Fruit fly (Drosophila melanogaster) whole organism, embryonic: Measurements from ENCODE around the gene E23.

Experiments used
- BEAF-32 ChIP-seq: fragments of 200-800 bp; sonication (Bioruptor generic); optimal IDR thresholded peaks from 3 replicates; lab custom pipeline; 2017; ENCODE audit warnings: missing biosample characterization, missing genetic modification characterization, mild to moderate bottlenecking, moderate library complexity, missing genetic modification reagents
- Bteb2 ChIP-seq: fragments of 200-800 bp; sonication (Bioruptor generic); optimal IDR thresholded peaks from 2 replicates; lab custom pipeline; 2016; ENCODE audit warnings: missing biosample characterization, missing genetic modification characterization
- CG11456 ChIP-seq: fragments of 200-800 bp; sonication (Bioruptor generic); IDR thresholded peaks from 3 replicates; pipeline ENCODE4 v1.3.6; 2022; ENCODE audit warnings: missing biosample characterization, missing genetic modification characterization
- CG1233 ChIP-seq: fragments of 200-800 bp; sonication (Bioruptor generic); optimal IDR thresholded peaks from 4 replicates; lab custom pipeline; 2018; ENCODE audit warnings: missing biosample characterization, mild to moderate bottlenecking, missing genetic modification characterization
- CG14441 ChIP-seq: fragments of 200-800 bp; sonication (Bioruptor generic); IDR thresholded peaks from 2 replicates; pipeline ENCODE4 v1.3.6; 2022; ENCODE audit warnings: missing biosample characterization, missing genetic modification characterization
- CG16779 ChIP-seq: fragments of 200-800 bp; sonication (Bioruptor generic); IDR thresholded peaks from 2 replicates; pipeline ENCODE4 v1.3.6; 2022; ENCODE audit warnings: missing biosample characterization, missing genetic modification characterization
- CG17359 ChIP-seq: fragments of 200-800 bp; sonication (Bioruptor generic); optimal IDR thresholded peaks from 3 replicates; lab custom pipeline; 2018; ENCODE audit warnings: missing biosample characterization, mild to moderate bottlenecking, missing genetic modification characterization, moderate library complexity
- CG1792 ChIP-seq: fragments of 200-800 bp; sonication (Bioruptor generic); optimal IDR thresholded peaks from 2 replicates; lab custom pipeline; 2016; ENCODE audit warnings: missing biosample characterization, missing genetic modification characterization
- CG2199 ChIP-seq: fragments of 200-800 bp; sonication (Bioruptor generic); IDR thresholded peaks from 3 replicates; pipeline ENCODE4 v1.3.6; 2022; ENCODE audit warnings: missing biosample characterization, missing genetic modification characterization
- CG31365 ChIP-seq: fragments of 200-800 bp; sonication (Bioruptor generic); optimal IDR thresholded peaks from 2 replicates; lab custom pipeline; 2018; ENCODE audit warnings: missing biosample characterization, mild to moderate bottlenecking, missing genetic modification characterization
- CG4282 ChIP-seq: fragments of 200-800 bp; sonication (Bioruptor generic); optimal IDR thresholded peaks from 2 replicates; lab custom pipeline; 2016; ENCODE audit warnings: missing biosample characterization, missing genetic modification characterization
- CG4707 ChIP-seq: fragments of 200-800 bp; sonication (Bioruptor generic); optimal IDR thresholded peaks from 2 replicates; lab custom pipeline; 2018; ENCODE audit warnings: missing biosample characterization, mild to moderate bottlenecking, missing genetic modification characterization, moderate library complexity
- CG6272 ChIP-seq: fragments of 200-800 bp; sonication (Bioruptor generic); IDR thresholded peaks from 2 replicates; pipeline ENCODE4 v1.3.6; 2022; ENCODE audit warnings: missing biosample characterization, missing genetic modification characterization
- CG7839 ChIP-seq: fragments of 200-800 bp; sonication (Bioruptor generic); optimal IDR thresholded peaks from 3 replicates; lab custom pipeline; 2018; ENCODE audit warnings: missing biosample characterization, mild to moderate bottlenecking, missing genetic modification characterization, moderate library complexity
- CG8359 ChIP-seq: fragments of 200-800 bp; sonication (Bioruptor generic); optimal IDR thresholded peaks from 2 replicates; lab custom pipeline; 2017; ENCODE audit warnings: missing biosample characterization, mild to moderate bottlenecking, missing genetic modification characterization, borderline replicate concordance
- CG9932 ChIP-seq: fragments of 200-800 bp; sonication (Bioruptor generic); IDR thresholded peaks from 2 replicates; pipeline ENCODE4 v1.3.6; 2022; ENCODE audit warnings: missing biosample characterization, missing genetic modification characterization
- Chrac-16 ChIP-seq: fragments of 200-800 bp; sonication (Bioruptor generic); optimal IDR thresholded peaks from 3 replicates; lab custom pipeline; 2016; ENCODE audit warnings: missing biosample characterization, missing genetic modification characterization
- Dfd ChIP-seq, 2 experiments: fragments of >200 bp; optimal IDR thresholded peaks; 2 replicates each; lab custom pipeline; 2017; ENCODE audit warnings: missing biosample characterization in 2 of 2, missing genetic modification characterization in 2 of 2
- E2f1 ChIP-seq: fragments of 200-800 bp; sonication (Bioruptor generic); IDR thresholded peaks from 2 replicates; pipeline ENCODE4 v1.3.6; 2022; ENCODE audit warnings: missing biosample characterization, missing genetic modification characterization
- Ets65A ChIP-seq: fragments of 200-800 bp; sonication (Bioruptor generic); peaks from one replicate; lab custom pipeline; 2016; ENCODE audit warnings: missing biosample characterization, missing genetic modification characterization
- Ets97D ChIP-seq: fragments of 200-800 bp; sonication (Bioruptor generic); optimal IDR thresholded peaks from 3 replicates; lab custom pipeline; 2016; ENCODE audit warnings: missing biosample characterization, missing genetic modification characterization
- Fer2 ChIP-seq: fragments of 200-800 bp; sonication (Bioruptor generic); optimal IDR thresholded peaks from 2 replicates; lab custom pipeline; 2018; ENCODE audit warnings: missing biosample characterization, mild to moderate bottlenecking, missing genetic modification characterization, moderate library complexity
- GATAe ChIP-seq: fragments of 200-800 bp; sonication (Bioruptor generic); conservative IDR thresholded peaks from 2 replicates; pipeline ENCODE4 v1.3.6; 2022; ENCODE audit warnings: missing biosample characterization, missing genetic modification characterization
- Hmx ChIP-seq: fragments of 200-800 bp; sonication (Bioruptor generic); optimal IDR thresholded peaks from 2 replicates; lab custom pipeline; 2016; ENCODE audit warnings: missing biosample characterization, missing genetic modification characterization
- Hsf ChIP-seq: fragments of 200-800 bp; sonication (Bioruptor generic); optimal IDR thresholded peaks from 3 replicates; lab custom pipeline; 2016; ENCODE audit warnings: missing biosample characterization, missing genetic modification characterization
- MTF-1 ChIP-seq: fragments of 200-800 bp; sonication (Bioruptor generic); optimal IDR thresholded peaks from 2 replicates; lab custom pipeline; 2018; ENCODE audit warnings: missing biosample characterization, mild to moderate bottlenecking, missing genetic modification characterization, borderline replicate concordance
- NfI ChIP-seq: fragments of 200-800 bp; sonication (Bioruptor generic); optimal IDR thresholded peaks from 3 replicates; lab custom pipeline; 2018; ENCODE audit warnings: missing biosample characterization, mild to moderate bottlenecking, missing genetic modification characterization, moderate library complexity
- Pdp1 ChIP-seq, 2 experiments: fragments of 200-800 bp; sonication (Bioruptor generic); optimal IDR thresholded peaks; 3 replicates each; lab custom pipeline; 2016; ENCODE audit warnings: missing biosample characterization in 2 of 2, missing genetic modification characterization in 2 of 2, mild to moderate bottlenecking in 1 of 2, moderate library complexity in 1 of 2
- Sox100B ChIP-seq: fragments of 200-800 bp; sonication (Bioruptor generic); optimal IDR thresholded peaks from 3 replicates; lab custom pipeline; 2018; ENCODE audit warnings: missing biosample characterization, mild to moderate bottlenecking, missing genetic modification characterization
- Stat92E ChIP-seq, 3 experiments: fragments of >200 bp in 2 of 3; fragments of 200-800 bp in 1 of 3; sonication (Bioruptor generic) in 1 of 3; optimal IDR thresholded peaks; 2 replicates each; lab custom pipeline; 2017 to 2019; ENCODE audit warnings: missing biosample characterization in 3 of 3, missing genetic modification characterization in 3 of 3, mild to moderate bottlenecking in 1 of 3, moderate library complexity in 1 of 3
- Tbp ChIP-seq: fragments of >200 bp; optimal IDR thresholded peaks from 2 replicates; lab custom pipeline; 2018; ENCODE audit warnings: missing biosample characterization, missing genetic modification characterization
- amos ChIP-seq: fragments of 200-800 bp; sonication (Bioruptor generic); IDR thresholded peaks from 2 replicates; pipeline ENCODE4 v1.3.6; 2022; ENCODE audit warnings: missing biosample characterization, missing genetic modification characterization; ENCODE audit not compliant: partially characterized antibody
- ap ChIP-seq: fragments of 200-800 bp; sonication (Bioruptor generic); IDR thresholded peaks from 2 replicates; pipeline ENCODE4 v1.3.6; 2022; ENCODE audit warnings: missing biosample characterization, missing genetic modification characterization
- cad ChIP-seq: fragments of >200 bp; optimal IDR thresholded peaks from 2 replicates; lab custom pipeline; 2017; ENCODE audit warnings: missing biosample characterization, missing genetic modification characterization
- crol ChIP-seq: fragments of 200-800 bp; sonication (Bioruptor generic); IDR thresholded peaks from 2 replicates; pipeline ENCODE4 v1.3.6; 2022; ENCODE audit warnings: missing biosample characterization, missing genetic modification characterization
- dan ChIP-seq: fragments of 200-800 bp; sonication (Bioruptor generic); IDR thresholded peaks from 2 replicates; pipeline ENCODE4 v1.3.6; 2022; ENCODE audit warnings: missing biosample characterization, missing genetic modification characterization
- dmrt11E ChIP-seq: fragments of 200-800 bp; sonication (Bioruptor generic); optimal IDR thresholded peaks from 3 replicates; lab custom pipeline; 2018; ENCODE audit warnings: missing biosample characterization, mild to moderate bottlenecking, missing genetic modification characterization, moderate library complexity
- en ChIP-seq: fragments of 200-800 bp; sonication (Bioruptor generic); optimal IDR thresholded peaks from 2 replicates; lab custom pipeline; 2016; ENCODE audit warnings: missing biosample characterization, missing genetic modification characterization
- exex ChIP-seq: fragments of 200-800 bp; sonication (Bioruptor generic); optimal IDR thresholded peaks from 4 replicates; lab custom pipeline; 2018; ENCODE audit warnings: missing biosample characterization, mild to moderate bottlenecking, missing genetic modification characterization, moderate library complexity
- fd3F ChIP-seq: fragments of 200-800 bp; sonication (Bioruptor generic); optimal IDR thresholded peaks from 2 replicates; lab custom pipeline; 2018; ENCODE audit warnings: missing biosample characterization, mild to moderate bottlenecking, missing genetic modification characterization, moderate library complexity
- gce ChIP-seq: fragments of 200-800 bp; sonication (Bioruptor generic); IDR thresholded peaks from 3 replicates; pipeline ENCODE4 v1.3.6; 2022; ENCODE audit warnings: missing biosample characterization, missing genetic modification characterization
- insv ChIP-seq, 2 experiments: fragments of 200-800 bp; sonication (Bioruptor generic); optimal IDR thresholded peaks; 3 replicates each; lab custom pipeline; 2016 to 2018; ENCODE audit warnings: missing biosample characterization in 2 of 2, missing genetic modification characterization in 2 of 2
- kay ChIP-seq: fragments of 200-800 bp; sonication (Bioruptor generic); optimal IDR thresholded peaks from 2 replicates; lab custom pipeline; 2016; ENCODE audit warnings: missing biosample characterization, missing genetic modification characterization
- lov ChIP-seq, 2 experiments: fragments of 200-800 bp in 1 of 2; fragments of >200 bp in 1 of 2; sonication (Bioruptor generic) in 1 of 2; IDR thresholded peaks in 1 of 2; optimal IDR thresholded peaks in 1 of 2; 2 replicates in 1 of 2; 3 replicates in 1 of 2; pipeline versions ENCODE4 v1.3.6 to Lab custom; 2017 to 2022; ENCODE audit warnings: missing biosample characterization in 1 of 2, missing genetic modification characterization in 1 of 2
- pan ChIP-seq, 4 experiments: fragments of >200 bp in 3 of 4; fragments of 200-800 bp in 1 of 4; sonication (Bioruptor generic) in 1 of 4; optimal IDR thresholded peaks in 3 of 4; IDR thresholded peaks in 1 of 4; 2 replicates each; pipeline versions ENCODE4 v1.3.6 to Lab custom; 2017 to 2022; ENCODE audit warnings: missing biosample characterization in 2 of 4, missing genetic modification characterization in 2 of 4, mixed read lengths in 1 of 4
- pb ChIP-seq: fragments of 200-800 bp; sonication (Bioruptor generic); optimal IDR thresholded peaks from 3 replicates; lab custom pipeline; 2016; ENCODE audit warnings: missing biosample characterization, missing genetic modification characterization
- sc ChIP-seq, 3 experiments: fragments of >200 bp in 2 of 3; fragments of 200-800 bp in 1 of 3; sonication (Bioruptor generic) in 1 of 3; optimal IDR thresholded peaks; 2 replicates in 2 of 3; 3 replicates in 1 of 3; lab custom pipeline; 2017; ENCODE audit warnings: mild to moderate bottlenecking in 1 of 3, missing biosample characterization in 1 of 3, missing genetic modification characterization in 1 of 3, missing genetic modification reagents in 1 of 3
- tap ChIP-seq: fragments of 200-800 bp; optimal IDR thresholded peaks from 3 replicates; lab custom pipeline; 2019; ENCODE audit warnings: missing biosample characterization, mild to moderate bottlenecking, missing genetic modification characterization, moderate library complexity
- vvl ChIP-seq: fragments of 200-800 bp; sonication (Bioruptor generic); IDR thresholded peaks from 2 replicates; pipeline ENCODE4 v1.3.6; 2022; ENCODE audit warnings: missing biosample characterization, missing genetic modification characterization

The E23 gene

dm6 chr2L:3339420-3339819 lies 15.2 kb downstream of the E23 start (continued):
- no peak for TF ChIP-seq tap (tag; lab: Kevin White, UChicago)
- TF ChIP-seq insv (GFP tag; optimal IDR thresholded peaks at IDR 0.05; lab: Kevin White, UChicago), result no peak
- no peak for TF ChIP-seq CG9932 (GFP tag; lab: Robert Waterston, UW)
- TF ChIP-seq NfI (GFP tag; lab: Kevin White, UChicago), result no peak
- TF ChIP-seq ap (GFP tag; lab: Robert Waterston, UW), result no peak
- no peak for TF ChIP-seq dmrt11E (tag; lab: Kevin White, UChicago)
- no peak for TF ChIP-seq Ets97D (GFP tag; lab: Kevin White, UChicago)
- TF ChIP-seq Sox100B (GFP tag; lab: Kevin White, UChicago), result no peak
- TF ChIP-seq CG17359, result no peak
- no peak for TF ChIP-seq dan (GFP tag; lab: Robert Waterston, UW)
- no peak for TF ChIP-seq CG11456
- TF ChIP-seq Ets65A (GFP tag; lab: Kevin White, UChicago), result no peak
- TF ChIP-seq Pdp1 (GFP tag; optimal IDR thresholded peaks at IDR 0.05; lab: Kevin White, UChicago), result no peak
- TF ChIP-seq BEAF-32, result no peak
- no peak for TF ChIP-seq Dfd (GFP tag; optimal IDR thresholded peaks at IDR 0.05; lab: Kevin White, UChicago)
- TF ChIP-seq GATAe (GFP tag; lab: Robert Waterston, UW), result no peak
- TF ChIP-seq CG31365 (tag; lab: Kevin White, UChicago), result no peak
- TF ChIP-seq CG1792, result no peak
- peak; percentile 43; the same call in 1 of the 3 replicates for TF ChIP-seq gce (GFP tag; lab: Robert Waterston, UW)
- no peak for TF ChIP-seq amos (GFP tag; lab: Robert Waterston, UW)
- TF ChIP-seq MTF-1 (GFP tag; lab: Kevin White, UChicago), result no peak
- no peak for TF ChIP-seq CG16779 (GFP tag; lab: Robert Waterston, UW)
- no peak for TF ChIP-seq pb (GFP tag; lab: Kevin White, UChicago)
- no peak for TF ChIP-seq en
- TF ChIP-seq pan (optimal IDR thresholded peaks at IDR 0.05; lab: Kevin White, UChicago), result no peak
- TF ChIP-seq pan (GFP tag; optimal IDR thresholded peaks at IDR 0.05 in 1 of 2, IDR thresholded peaks at IDR 0.05 in 1 of 2), result peak in 1 of 2 experiments; percentile 49
- TF ChIP-seq CG1233 (GFP tag; lab: Kevin White, UChicago), result no peak
- TF ChIP-seq cad (GFP tag; lab: Kevin White, UChicago), result no peak
- peak; percentile 91 for TF ChIP-seq vvl (GFP tag; lab: Robert Waterston, UW)
- no peak for TF ChIP-seq CG4282 (GFP tag; lab: Kevin White, UChicago)
- TF ChIP-seq Tbp (GFP tag; lab: Kevin White, UChicago), result no peak
- no peak for TF ChIP-seq Hmx (GFP tag; lab: Kevin White, UChicago)
- TF ChIP-seq E2f1 (GFP tag; lab: Robert Waterston, UW), result no peak
- TF ChIP-seq Stat92E (GFP tag; optimal IDR thresholded peaks at IDR 0.05; lab: Kevin White, UChicago), result no peak
- 0 out of 2 replicates have a peak, but pooled peaks have one; percentile 10 for TF ChIP-seq CG6272 (GFP tag; lab: Robert Waterston, UW)
- TF ChIP-seq CG14441 (GFP tag; lab: Robert Waterston, UW), result no peak
- no peak for TF ChIP-seq CG8359 (GFP tag; lab: Kevin White, UChicago)
- TF ChIP-seq lov (optimal IDR thresholded peaks at IDR 0.05; lab: Kevin White, UChicago), result no peak
- 0 out of 3 replicates have a peak, but pooled peaks have one; percentile 13 for TF ChIP-seq lov (GFP tag; IDR thresholded peaks at IDR 0.05; lab: Robert Waterston, UW)
- TF ChIP-seq fd3F (GFP tag; lab: Kevin White, UChicago), result no peak
- TF ChIP-seq CG4707 (GFP tag; lab: Kevin White, UChicago), result no peak
- no peak for TF ChIP-seq sc (optimal IDR thresholded peaks at IDR 0.05; lab: Kevin White, UChicago)
- no peak for TF ChIP-seq sc (GFP tag; optimal IDR thresholded peaks at IDR 0.05; lab: Kevin White, UChicago)
- TF ChIP-seq kay (GFP tag; lab: Kevin White, UChicago), result no peak
- no peak for TF ChIP-seq Fer2
- no peak for TF ChIP-seq Bteb2 (GFP tag; lab: Kevin White, UChicago)
- peak; percentile 97 for TF ChIP-seq crol (GFP tag; lab: Robert Waterston, UW)
- 0 out of 3 replicates have a peak, but pooled peaks have one; percentile 19 for TF ChIP-seq CG2199 (GFP tag; lab: Robert Waterston, UW)
- no peak for TF ChIP-seq Hsf (GFP tag; lab: Kevin White, UChicago)
- no peak for TF ChIP-seq Chrac-16 (GFP tag; lab: Kevin White, UChicago)
- no peak for TF ChIP-seq CG7839 (tag; lab: Kevin White, UChicago)
- no peak for TF ChIP-seq exex (tag; lab: Kevin White, UChicago)
